Fruit fly (Drosophila melanogaster) whole organism, embryonic: ENCODE data around the gene Gr5a.
A peak's percentile ranks its signal among the peaks of the same experiment; 100 is the strongest.

Experiments
- Asciz ChIP-seq: fragments of 200-800 bp; sonication (Bioruptor generic); optimal IDR thresholded peaks from 2 replicates; lab custom pipeline; 2017; ENCODE audit warnings: missing biosample characterization, mild to moderate bottlenecking, missing genetic modification characterization, missing genetic modification reagents
- Atf6 ChIP-seq: fragments of 200-800 bp; sonication (Bioruptor generic); IDR thresholded peaks from 2 replicates; pipeline ENCODE4 v1.3.6; 2022; ENCODE audit warnings: missing biosample characterization, missing genetic modification characterization
- CG10321 ChIP-seq: fragments of 200-800 bp; sonication (Bioruptor generic); IDR thresholded peaks from 2 replicates; pipeline ENCODE4 v1.3.6; 2022; ENCODE audit warnings: missing biosample characterization, missing genetic modification characterization
- CG10431 ChIP-seq: fragments of 200-800 bp; sonication (Bioruptor generic); optimal IDR thresholded peaks from 3 replicates; lab custom pipeline; 2018; ENCODE audit warnings: missing biosample characterization, mild to moderate bottlenecking, missing genetic modification characterization
- CG11504 ChIP-seq: fragments of 200-800 bp; sonication (Bioruptor generic); optimal IDR thresholded peaks from 3 replicates; lab custom pipeline; 2019; ENCODE audit warnings: missing biosample characterization, mild to moderate bottlenecking, missing genetic modification characterization, moderate library complexity
- CG14860 ChIP-seq: fragments of 200-800 bp; sonication (Bioruptor generic); IDR thresholded peaks from 3 replicates; pipeline ENCODE4 v1.3.6; 2022; ENCODE audit warnings: missing biosample characterization, missing genetic modification characterization; ENCODE audit not compliant: partially characterized antibody
- CG15269 ChIP-seq: fragments of 200-800 bp; sonication (Bioruptor generic); optimal IDR thresholded peaks from 2 replicates; lab custom pipeline; 2018; ENCODE audit warnings: missing biosample characterization, mild to moderate bottlenecking, missing genetic modification characterization, moderate library complexity
- CG1602 ChIP-seq: fragments of 200-800 bp; sonication (Bioruptor generic); optimal IDR thresholded peaks from 3 replicates; lab custom pipeline; 2016; ENCODE audit warnings: missing biosample characterization, missing genetic modification characterization
- CG16863 ChIP-seq: fragments of 200-800 bp; sonication (Bioruptor generic); optimal IDR thresholded peaks from 3 replicates; lab custom pipeline; 2016; ENCODE audit warnings: missing biosample characterization, missing genetic modification characterization
- CG17568 ChIP-seq: fragments of 200-800 bp; sonication (Bioruptor generic); optimal IDR thresholded peaks from 2 replicates; lab custom pipeline; 2018; ENCODE audit warnings: missing biosample characterization, mild to moderate bottlenecking, missing genetic modification characterization, moderate library complexity
- CG2889 ChIP-seq: fragments of 200-800 bp; sonication (Bioruptor generic); IDR thresholded peaks from 3 replicates; pipeline ENCODE4 v1.3.6; 2022; ENCODE audit warnings: missing biosample characterization, missing genetic modification characterization
- CG32532 ChIP-seq: fragments of 200-800 bp; sonication (Bioruptor generic); IDR thresholded peaks from 2 replicates; pipeline ENCODE4 v1.3.6; 2022; ENCODE audit warnings: missing biosample characterization, missing genetic modification characterization
- CG3407 ChIP-seq: fragments of 200-800 bp; sonication (Bioruptor generic); optimal IDR thresholded peaks from 2 replicates; lab custom pipeline; 2018; ENCODE audit warnings: missing biosample characterization, mild to moderate bottlenecking, missing genetic modification characterization
- CG3995 ChIP-seq: fragments of 200-800 bp; sonication (Bioruptor generic); optimal IDR thresholded peaks from 3 replicates; lab custom pipeline; 2016; ENCODE audit warnings: missing biosample characterization, missing genetic modification characterization
- CG4707 ChIP-seq: fragments of 200-800 bp; sonication (Bioruptor generic); optimal IDR thresholded peaks from 2 replicates; lab custom pipeline; 2018; ENCODE audit warnings: missing biosample characterization, mild to moderate bottlenecking, missing genetic modification characterization, moderate library complexity
- CG5245 ChIP-seq: fragments of 200-800 bp; sonication (Bioruptor generic); optimal IDR thresholded peaks from 3 replicates; lab custom pipeline; 2016; ENCODE audit warnings: missing biosample characterization, missing genetic modification characterization
- CG6854 ChIP-seq: fragments of 200-800 bp; sonication (Bioruptor generic); optimal IDR thresholded peaks from 3 replicates; lab custom pipeline; 2017; ENCODE audit warnings: missing biosample characterization, mild to moderate bottlenecking, missing genetic modification characterization
- CG7556 ChIP-seq: fragments of 200-800 bp; sonication (Bioruptor generic); optimal IDR thresholded peaks from 2 replicates; lab custom pipeline; 2017; ENCODE audit warnings: missing biosample characterization, mild to moderate bottlenecking, missing genetic modification characterization
- CG7839 ChIP-seq: fragments of 200-800 bp; sonication (Bioruptor generic); optimal IDR thresholded peaks from 3 replicates; lab custom pipeline; 2018; ENCODE audit warnings: missing biosample characterization, mild to moderate bottlenecking, missing genetic modification characterization, moderate library complexity
- Doc3 ChIP-seq: fragments of 200-800 bp; sonication (Bioruptor generic); IDR thresholded peaks from 3 replicates; pipeline ENCODE4 v1.3.6; 2022; ENCODE audit warnings: missing biosample characterization, missing genetic modification characterization; ENCODE audit not compliant: partially characterized antibody
- Ets65A ChIP-seq: fragments of 200-800 bp; sonication (Bioruptor generic); peaks from one replicate; lab custom pipeline; 2016; ENCODE audit warnings: missing biosample characterization, missing genetic modification characterization
- Fer2 ChIP-seq: fragments of 200-800 bp; sonication (Bioruptor generic); optimal IDR thresholded peaks from 2 replicates; lab custom pipeline; 2018; ENCODE audit warnings: missing biosample characterization, mild to moderate bottlenecking, missing genetic modification characterization, moderate library complexity
- GATAe ChIP-seq: fragments of 200-800 bp; sonication (Bioruptor generic); conservative IDR thresholded peaks from 2 replicates; pipeline ENCODE4 v1.3.6; 2022; ENCODE audit warnings: missing biosample characterization, missing genetic modification characterization
- Lim3 ChIP-seq: fragments of 200-800 bp; sonication (Bioruptor generic); IDR thresholded peaks from 2 replicates; pipeline ENCODE4 v1.3.6; 2022; ENCODE audit warnings: missing biosample characterization, missing genetic modification characterization
- NK7.1 ChIP-seq: fragments of 200-800 bp; sonication (Bioruptor generic); optimal IDR thresholded peaks from 3 replicates; lab custom pipeline; 2016; ENCODE audit warnings: missing biosample characterization, missing genetic modification characterization
- amos ChIP-seq: fragments of 200-800 bp; sonication (Bioruptor generic); IDR thresholded peaks from 2 replicates; pipeline ENCODE4 v1.3.6; 2022; ENCODE audit warnings: missing biosample characterization, missing genetic modification characterization; ENCODE audit not compliant: partially characterized antibody
- az2 ChIP-seq: fragments of 200-800 bp; sonication (Bioruptor generic); optimal IDR thresholded peaks from 3 replicates; lab custom pipeline; 2016; ENCODE audit warnings: missing biosample characterization, missing genetic modification characterization
- bbx ChIP-seq: fragments of 200-800 bp; sonication (Bioruptor generic); IDR thresholded peaks from 2 replicates; pipeline ENCODE4 v1.3.6; 2022; ENCODE audit warnings: missing biosample characterization, missing genetic modification characterization; ENCODE audit not compliant: partially characterized antibody
- bowl ChIP-seq: fragments of 200-800 bp; sonication (Bioruptor generic); IDR thresholded peaks from 2 replicates; pipeline ENCODE4 v1.3.6; 2022; ENCODE audit warnings: missing biosample characterization, missing genetic modification characterization
- ci ChIP-seq: fragments of 200-800 bp; sonication (Bioruptor generic); IDR thresholded peaks from 3 replicates; pipeline ENCODE4 v1.3.6; 2022; ENCODE audit warnings: missing biosample characterization, missing genetic modification characterization
- crol ChIP-seq: fragments of 200-800 bp; sonication (Bioruptor generic); IDR thresholded peaks from 2 replicates; pipeline ENCODE4 v1.3.6; 2022; ENCODE audit warnings: missing biosample characterization, missing genetic modification characterization
- crp ChIP-seq, 2 experiments: fragments of 200-800 bp; sonication (Bioruptor generic); optimal IDR thresholded peaks; 2 replicates in 1 of 2; 3 replicates in 1 of 2; lab custom pipeline; 2017; ENCODE audit warnings: missing biosample characterization in 2 of 2, missing genetic modification characterization in 2 of 2, mild to moderate bottlenecking in 1 of 2, moderate library complexity in 1 of 2
- cwo ChIP-seq: fragments of 200-800 bp; sonication (Bioruptor generic); optimal IDR thresholded peaks from 3 replicates; lab custom pipeline; 2017; ENCODE audit warnings: missing biosample characterization, missing genetic modification characterization, mild to moderate bottlenecking, moderate library complexity, missing genetic modification reagents
- dan ChIP-seq: fragments of 200-800 bp; sonication (Bioruptor generic); IDR thresholded peaks from 2 replicates; pipeline ENCODE4 v1.3.6; 2022; ENCODE audit warnings: missing biosample characterization, missing genetic modification characterization
- eyg ChIP-seq: fragments of 200-800 bp; sonication (Bioruptor generic); optimal IDR thresholded peaks from 3 replicates; lab custom pipeline; 2016; ENCODE audit warnings: missing biosample characterization, missing genetic modification characterization
- gfzf ChIP-seq: fragments of 200-800 bp; sonication (Bioruptor generic); optimal IDR thresholded peaks from 2 replicates; lab custom pipeline; 2016; ENCODE audit warnings: missing biosample characterization, mild to moderate bottlenecking, missing genetic modification characterization, moderate library complexity
- grau ChIP-seq: fragments of 200-800 bp; optimal IDR thresholded peaks from 3 replicates; lab custom pipeline; 2019; ENCODE audit warnings: missing biosample characterization, mild to moderate bottlenecking, missing genetic modification characterization, moderate library complexity
- hb ChIP-seq: fragments of 200-800 bp; sonication (Bioruptor generic); IDR thresholded peaks from 3 replicates; pipeline ENCODE4 v1.3.6; 2022; ENCODE audit warnings: missing biosample characterization, missing genetic modification characterization; ENCODE audit not compliant: partially characterized antibody
- hbn ChIP-seq: fragments of 200-800 bp; sonication (Bioruptor generic); IDR thresholded peaks from 2 replicates; pipeline ENCODE4 v1.3.6; 2022; ENCODE audit warnings: missing biosample characterization, missing genetic modification characterization; ENCODE audit not compliant: partially characterized antibody
- hth ChIP-seq: fragments of >200 bp; optimal IDR thresholded peaks from 2 replicates; lab custom pipeline; 2017; ENCODE audit warnings: inconsistent platforms
- ind ChIP-seq: fragments of 200-800 bp; sonication (Bioruptor generic); optimal IDR thresholded peaks from 3 replicates; lab custom pipeline; 2016; ENCODE audit warnings: missing biosample characterization, missing genetic modification characterization
- pan ChIP-seq, 4 experiments: fragments of >200 bp in 3 of 4; fragments of 200-800 bp in 1 of 4; sonication (Bioruptor generic) in 1 of 4; optimal IDR thresholded peaks in 3 of 4; IDR thresholded peaks in 1 of 4; 2 replicates each; pipeline versions ENCODE4 v1.3.6 to Lab custom; 2017 to 2022; ENCODE audit warnings: missing biosample characterization in 2 of 4, missing genetic modification characterization in 2 of 4, mixed read lengths in 1 of 4
- pb ChIP-seq: fragments of 200-800 bp; sonication (Bioruptor generic); optimal IDR thresholded peaks from 3 replicates; lab custom pipeline; 2016; ENCODE audit warnings: missing biosample characterization, missing genetic modification characterization
- phol ChIP-seq: fragments of 200-800 bp; sonication (Bioruptor generic); optimal IDR thresholded peaks from 3 replicates; lab custom pipeline; 2018; ENCODE audit warnings: missing biosample characterization, mild to moderate bottlenecking, missing genetic modification characterization, moderate library complexity
- schlank ChIP-seq: fragments of 200-800 bp; sonication (Bioruptor generic); optimal IDR thresholded peaks from 2 replicates; lab custom pipeline; 2018; ENCODE audit warnings: missing biosample characterization, mild to moderate bottlenecking, missing genetic modification characterization
- sima ChIP-seq: fragments of 200-800 bp; sonication (Bioruptor generic); optimal IDR thresholded peaks from 2 replicates; lab custom pipeline; 2016; ENCODE audit warnings: missing biosample characterization, missing genetic modification characterization
- sisA ChIP-seq: fragments of 200-800 bp; sonication (Bioruptor generic); IDR thresholded peaks from 2 replicates; pipeline ENCODE4 v1.3.6; 2022; ENCODE audit warnings: missing biosample characterization, missing genetic modification characterization
- stc ChIP-seq: fragments of 200-800 bp; sonication (Bioruptor generic); IDR thresholded peaks from 2 replicates; pipeline ENCODE4 v1.3.6; 2022; ENCODE audit warnings: missing biosample characterization, missing genetic modification characterization
- zfh2 ChIP-seq: fragments of 200-800 bp; sonication (Bioruptor generic); optimal IDR thresholded peaks from 2 replicates; lab custom pipeline; 2016; ENCODE audit warnings: missing biosample characterization, missing genetic modification characterization

The Gr5a gene

dm6 chrX:5648437-5648959 is 31.9 kb upstream of the Gr5a start, which contains the start of gene OtopLa (continued):
- TF ChIP-seq Lim3 (GFP tag; lab: Robert Waterston, UW) (peak; percentile 57), CG6854 (GFP tag; lab: Kevin White, UChicago) (peak; percentile 67), az2 (GFP tag; lab: Kevin White, UChicago) (peak; percentile 84), schlank (tag; lab: Kevin White, UChicago) (peak; percentile 26), CG4707 (GFP tag; lab: Kevin White, UChicago) (peak; percentile 74), crol (peak; percentile 62), CG3995 (GFP tag; lab: Kevin White, UChicago) (no peak), Doc3 (GFP tag; lab: Robert Waterston, UW) (no peak), CG17568 (peak; percentile 66), amos (GFP tag; lab: Robert Waterston, UW) (no peak), CG2889 (GFP tag; lab: Robert Waterston, UW) (peak; percentile 68; the same call in 2 of the 3 replicates), sisA (GFP tag; lab: Robert Waterston, UW) (peak; percentile 87), NK7.1 (GFP tag; lab: Kevin White, UChicago) (peak; percentile 74), ci (GFP tag; lab: Robert Waterston, UW) (peak; percentile 96), grau (tag; lab: Kevin White, UChicago) (peak; percentile 77), CG5245 (GFP tag; lab: Kevin White, UChicago) (peak; percentile 82), CG1602 (GFP tag; lab: Kevin White, UChicago) (peak; percentile 69), GATAe (GFP tag; lab: Robert Waterston, UW) (peak; percentile 41; the same call in 1 of the 2 replicates), dan (GFP tag; lab: Robert Waterston, UW) (peak; percentile 28; the same call in 1 of the 2 replicates), CG7839 (tag; lab: Kevin White, UChicago) (peak; percentile 89), CG10431 (peak; percentile 50), hth (no peak), Atf6 (GFP tag; lab: Robert Waterston, UW) (peak; percentile 81), CG7556 (GFP tag; lab: Kevin White, UChicago) (peak; percentile 86), crp (GFP tag; optimal IDR thresholded peaks at IDR 0.05; lab: Kevin White, UChicago) (peak in 1 of 2 experiments; percentile 32), CG11504 (tag; lab: Kevin White, UChicago) (peak; percentile 88), stc (peak; percentile 85), CG14860 (GFP tag; lab: Robert Waterston, UW) (no peak), hbn (GFP tag; lab: Robert Waterston, UW) (no peak), CG15269 (tag; lab: Kevin White, UChicago) (peak; percentile 82), bbx (GFP tag; lab: Robert Waterston, UW) (no peak), CG3407 (GFP tag; lab: Kevin White, UChicago) (peak; percentile 80), pan (optimal IDR thresholded peaks at IDR 0.05; lab: Kevin White, UChicago) (no peak), pan (GFP tag; optimal IDR thresholded peaks at IDR 0.05 in 1 of 2, IDR thresholded peaks at IDR 0.05 in 1 of 2) (peak in 1 of 2 experiments; percentile 87), ind (GFP tag; lab: Kevin White, UChicago) (peak; percentile 81), hb (GFP tag; lab: Robert Waterston, UW) (no peak), Fer2 (tag; lab: Kevin White, UChicago) (peak; percentile 57), gfzf (GFP tag; lab: Kevin White, UChicago) (no peak), zfh2 (GFP tag; lab: Kevin White, UChicago) (peak; percentile 26), CG10321 (peak; percentile 52; the same call in 1 of the 2 replicates), cwo (peak; percentile 69), CG32532 (GFP tag; lab: Robert Waterston, UW) (peak; percentile 84), bowl (GFP tag; lab: Robert Waterston, UW) (peak; percentile 77), Asciz (GFP tag; lab: Kevin White, UChicago) (peak; percentile 86), Ets65A (GFP tag; lab: Kevin White, UChicago) (peak; percentile 97), CG16863 (GFP tag; lab: Kevin White, UChicago) (peak; percentile 78), sima (peak; percentile 54), pb (peak; percentile 77), eyg (GFP tag; lab: Kevin White, UChicago) (peak; percentile 78), phol (tag; lab: Kevin White, UChicago) (peak; percentile 87)
